Worm (Caenorhabditis elegans): ENCODE results near the gene tbx-37.

DNA sequence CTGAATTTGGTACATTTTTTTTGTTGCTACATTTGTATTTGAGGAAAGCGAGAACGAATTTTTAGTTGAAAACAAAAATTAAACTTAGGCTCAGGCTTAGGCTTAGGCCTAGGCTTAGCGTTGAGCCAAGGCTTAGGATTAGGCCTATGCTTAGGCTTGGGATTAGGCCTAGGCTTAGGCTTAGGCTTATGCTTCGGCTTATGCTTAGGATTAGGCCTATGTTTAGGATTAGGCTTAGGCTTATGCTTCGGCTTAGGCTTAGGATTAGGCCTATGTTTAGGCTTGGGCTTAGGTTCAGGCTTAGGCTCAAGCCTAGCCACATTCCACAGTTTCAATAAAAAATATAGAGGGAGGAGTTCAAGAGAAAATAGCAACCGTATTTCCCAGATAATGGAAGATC, 19.1 kb downstream of the tbx-37 start:
- TF ChIP-seq gei-17 (GFP tag; optimal IDR thresholded peaks at IDR 0.05) (no peak), snpc-1.3 (tag; optimal IDR thresholded peaks at IDR 0.05; ENCODE audit: insufficient read depth) (no peak), nfya-2 (GFP tag; IDR thresholded peaks at IDR 0.05) (no peak), ama-1 (optimal IDR thresholded peaks at IDR 0.05) (no peak), ama-1 (GFP tag; optimal IDR thresholded peaks at IDR 0.05) (no peak), mes-4 (tag; optimal IDR thresholded peaks at IDR 0.05) (no peak), egrh-3 (GFP tag; IDR thresholded peaks at IDR 0.05) (no peak), snpc-4 (GFP tag; optimal IDR thresholded peaks at IDR 0.05) (no peak), snpc-4 (tag; optimal IDR thresholded peaks at IDR 0.05) (no peak), pha-4 (tag; optimal IDR thresholded peaks at IDR 0.05) (no peak), F49E8.2 (tag; optimal IDR thresholded peaks at IDR 0.05; ENCODE audit: insufficient read depth) (no peak), T07F8.4 (tag; optimal IDR thresholded peaks at IDR 0.05) (no peak), nhr-90 (tag; optimal IDR thresholded peaks at IDR 0.05) (no peak), ztf-25 (GFP tag; IDR thresholded peaks at IDR 0.05) (no peak)

Measured in whole organism, young adult.